Worm (Caenorhabditis elegans): ENCODE measurements around the gene M02D8.2.

DNA sequence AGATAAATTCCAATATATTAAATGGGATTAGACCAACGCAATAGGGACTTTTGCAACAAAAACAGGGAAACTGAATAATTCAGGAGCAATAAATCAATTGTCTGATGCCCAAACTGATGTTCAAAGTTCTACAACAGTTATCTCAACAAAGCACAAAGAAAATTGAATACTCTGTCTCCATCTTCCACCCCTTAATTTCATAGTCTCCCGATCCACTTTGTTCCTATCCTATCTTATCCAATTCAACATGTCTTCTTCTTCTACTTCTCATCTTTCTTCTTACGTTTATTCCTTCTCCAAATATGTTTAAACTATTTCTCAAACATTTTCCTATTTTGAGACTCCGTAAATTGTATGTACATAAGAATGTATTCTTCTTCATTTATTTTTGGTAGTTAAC is 30.8 kb downstream of the M02D8.2 start:
- TF ChIP-seq attf-4 (tag; optimal IDR thresholded peaks at IDR 0.05): no peak
- TF ChIP-seq nhr-11 (tag; optimal IDR thresholded peaks at IDR 0.05): no peak
